Fruit fly (Drosophila melanogaster) Kc167 (cell line): ENCODE results near the gene CG43330.

Experiments
- Myc ChIP-seq: fragments of >200 bp; optimal IDR thresholded peaks from 2 replicates; lab custom pipeline; 2017; ENCODE audit warnings: missing external identifiers
- h ChIP-seq: fragments of >200 bp; optimal IDR thresholded peaks from 3 replicates; lab custom pipeline; 2018; ENCODE audit warnings: missing external identifiers
- ttk ChIP-seq: sonication (Bioruptor generic); optimal IDR thresholded peaks from 2 replicates; lab custom pipeline; 2017; ENCODE audit warnings: missing external identifiers

DNA sequence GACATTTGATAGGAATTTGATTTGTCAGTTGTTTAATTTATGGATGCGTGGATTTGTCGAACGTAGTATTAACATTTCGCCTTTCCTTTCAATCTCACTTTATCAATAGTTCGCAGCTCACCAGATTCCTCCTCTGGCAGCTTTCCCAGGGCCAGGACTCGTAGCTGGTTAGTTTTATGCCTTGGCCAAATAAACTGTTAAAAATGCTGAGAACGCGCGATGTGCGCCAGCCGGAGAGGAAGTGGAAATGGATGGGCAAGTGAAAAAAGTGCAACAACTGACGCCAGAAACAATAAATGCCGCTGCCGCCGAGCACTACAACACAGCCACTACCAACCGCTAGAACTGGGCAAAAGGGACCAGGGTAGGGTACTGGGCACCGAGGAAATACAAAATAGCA, 20.8 kb downstream of the CG43330 start:
- TF ChIP-seq h (lab: Kevin White, UChicago) (no peak), ttk (lab: Kevin White, UChicago) (no peak), Myc (no peak)
